Worm (Caenorhabditis elegans): ENCODE data around the gene F38H12.5.

DNA sequence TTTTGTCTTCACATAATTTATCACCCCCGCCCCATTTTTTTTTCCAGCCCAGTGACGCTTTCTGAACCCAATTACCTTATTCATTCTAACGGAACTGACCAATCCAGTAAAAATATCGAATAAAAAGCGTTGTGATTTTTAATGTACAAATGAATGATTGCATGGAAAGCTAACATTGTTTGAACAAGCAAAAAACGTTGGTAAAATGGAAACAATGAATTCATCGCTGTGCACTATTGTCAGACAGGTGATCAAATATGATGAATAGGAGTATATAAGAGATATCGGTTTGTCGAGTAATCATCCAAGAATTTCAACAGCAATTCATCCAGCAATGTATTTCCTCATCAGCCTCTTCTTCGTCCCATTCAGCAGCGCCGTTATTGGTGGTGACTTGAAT is 46.8 kb upstream of the F38H12.5 start, which contains the start of gene phat-4:
- TF ChIP-seq unc-62 (GFP tag; optimal IDR thresholded peaks at IDR 0.05) = no peak
- TF ChIP-seq aly-2 (tag; optimal IDR thresholded peaks at IDR 0.05) = no peak
- no peak for TF ChIP-seq nhr-237 (tag; optimal IDR thresholded peaks at IDR 0.05)
- TF ChIP-seq nhr-11 (tag; optimal IDR thresholded peaks at IDR 0.05) = no peak
- TF ChIP-seq pha-4 (tag; optimal IDR thresholded peaks at IDR 0.05) = no peak
- TF ChIP-seq lsy-12 (tag; optimal IDR thresholded peaks at IDR 0.05) = no peak
- no peak for TF ChIP-seq tbx-2 (tag; optimal IDR thresholded peaks at IDR 0.05)
- no peak for TF ChIP-seq nhr-12 (tag; optimal IDR thresholded peaks at IDR 0.05)
- no peak for TF ChIP-seq ama-1 (optimal IDR thresholded peaks at IDR 0.05)
- no peak for TF ChIP-seq fos-1 (tag; optimal IDR thresholded peaks at IDR 0.05)
- no peak for TF ChIP-seq hmg-11 (tag; optimal IDR thresholded peaks at IDR 0.05)
- TF ChIP-seq ceh-16 (tag; optimal IDR thresholded peaks at IDR 0.05) = no peak
- TF ChIP-seq nhr-28 (tag; optimal IDR thresholded peaks at IDR 0.05) = no peak
